Worm (Caenorhabditis elegans) whole organism, L4 larva: ENCODE results near the gene bus-4.
A peak's percentile ranks its signal among the peaks of the same experiment; 100 is the strongest.

Experiments used
- F49E8.2 ChIP-seq: sonication (generic microtip); optimal IDR thresholded peaks from 2 replicates; lab custom pipeline; 2016; ENCODE audit warnings: missing compliant biosample characterization, mild to moderate bottlenecking, missing genetic modification characterization, borderline replicate concordance
- T26A8.4 ChIP-seq: fragments of 200-800 bp; sonication (Bioruptor generic); IDR thresholded peaks from 2 replicates; pipeline ENCODE4 v1.3.6; 2022; ENCODE audit warnings: missing genetic modification characterization, missing compliant biosample characterization
- Y48G9A.11 ChIP-seq: fragments of 200-800 bp; sonication (Bioruptor generic); IDR thresholded peaks from 2 replicates; pipeline ENCODE4 v1.3.6; 2022; ENCODE audit warnings: missing genetic modification reagents, missing genetic modification characterization, missing compliant biosample characterization
- ama-1 ChIP-seq: fragments of 150-350 bp; optimal IDR thresholded peaks from 2 replicates; lab custom pipeline; 2014; ENCODE audit warnings: inconsistent platforms, mixed read lengths
- attf-4 ChIP-seq: sonication (generic microtip); optimal IDR thresholded peaks from 3 replicates; lab custom pipeline; 2017; ENCODE audit warnings: missing biosample characterization, missing genetic modification characterization
- ces-1 ChIP-seq: fragments of 150-350 bp; sonication (generic microtip); optimal IDR thresholded peaks from 4 replicates; lab custom pipeline; 2014; ENCODE audit warnings: missing biosample characterization, missing genetic modification reagents, missing genetic modification characterization
- ctbp-1 ChIP-seq: fragments of 200-800 bp; sonication (Bioruptor generic); IDR thresholded peaks from 2 replicates; pipeline ENCODE4 v1.3.6; 2022; ENCODE audit warnings: missing genetic modification reagents, missing genetic modification characterization, missing compliant biosample characterization
- daf-16 ChIP-seq, 3 experiments: sonication (generic microtip); optimal IDR thresholded peaks; 2 replicates each; lab custom pipeline; 2016 to 2017; ENCODE audit warnings: missing genetic modification characterization in 3 of 3, missing genetic modification reagents in 3 of 3, mild to moderate bottlenecking in 2 of 3, missing compliant biosample characterization in 2 of 3, missing biosample characterization in 1 of 3, moderate library complexity in 1 of 3
- daf-8 ChIP-seq: fragments of 200-800 bp; sonication (Bioruptor generic); IDR thresholded peaks from 2 replicates; pipeline ENCODE4 v1.3.6; 2022; ENCODE audit warnings: missing genetic modification characterization, missing compliant biosample characterization
- dmd-8 ChIP-seq: fragments of 200-800 bp; sonication (Bioruptor generic); IDR thresholded peaks from 2 replicates; pipeline ENCODE4 v1.3.6; 2022; ENCODE audit warnings: missing genetic modification characterization, missing compliant biosample characterization
- duxl-1 ChIP-seq: sonication (generic microtip); optimal IDR thresholded peaks from 2 replicates; lab custom pipeline; 2016; ENCODE audit warnings: mild to moderate bottlenecking, missing genetic modification characterization, moderate library complexity, missing compliant biosample characterization; ENCODE audit not compliant: poor library complexity
- dve-1 ChIP-seq: sonication (generic microtip); optimal IDR thresholded peaks from 2 replicates; lab custom pipeline; 2017; ENCODE audit warnings: antibody characterized with exemption, mild to moderate bottlenecking, missing genetic modification characterization, missing compliant biosample characterization; ENCODE audit not compliant: insufficient read depth
- egl-43 ChIP-seq: fragments of 200-800 bp; sonication (Bioruptor generic); IDR thresholded peaks from 2 replicates; pipeline ENCODE4 v1.3.6; 2022; ENCODE audit warnings: missing genetic modification reagents, missing genetic modification characterization, missing compliant biosample characterization
- gei-8 ChIP-seq: fragments of 200-800 bp; sonication (Bioruptor generic); optimal IDR thresholded peaks from 2 replicates; lab custom pipeline; 2018; ENCODE audit warnings: mild to moderate bottlenecking, missing genetic modification characterization, missing compliant biosample characterization
- hmg-1.1 ChIP-seq: fragments of 200-800 bp; sonication (Bioruptor generic); IDR thresholded peaks from 2 replicates; pipeline ENCODE4 v1.3.6; 2022; ENCODE audit warnings: missing genetic modification reagents, missing genetic modification characterization, missing compliant biosample characterization
- lin-38 ChIP-seq: fragments of 200-800 bp; sonication (Bioruptor generic); IDR thresholded peaks from 2 replicates; pipeline ENCODE4 v1.3.6; 2022; ENCODE audit warnings: missing genetic modification reagents, missing genetic modification characterization, missing compliant biosample characterization
- lsy-2 ChIP-seq, 2 experiments: fragments of 150-350 bp in 1 of 2; sonication (generic microtip) in 1 of 2; optimal IDR thresholded peaks; 2 replicates each; lab custom pipeline; 2014 to 2017; ENCODE audit warnings: missing biosample characterization in 2 of 2, missing genetic modification characterization in 2 of 2
- mdl-1 ChIP-seq, 2 experiments: fragments of 150-350 bp in 1 of 2; sonication (generic microtip) in 1 of 2; optimal IDR thresholded peaks; 2 replicates each; lab custom pipeline; 2014 to 2017; ENCODE audit warnings: missing biosample characterization in 2 of 2, missing genetic modification characterization in 2 of 2
- mep-1 ChIP-seq: fragments of 150-350 bp; sonication (generic microtip); optimal IDR thresholded peaks from 3 replicates; lab custom pipeline; 2014; ENCODE audit warnings: missing biosample characterization, missing genetic modification characterization
- mes-2 ChIP-seq: sonication (generic microtip); optimal IDR thresholded peaks from 2 replicates; lab custom pipeline; 2016; ENCODE audit warnings: missing genotype, mild to moderate bottlenecking, missing genetic modification characterization, missing compliant biosample characterization; ENCODE audit not compliant: poor library complexity, severe bottlenecking
- mxl-3 ChIP-seq: fragments of 200-800 bp; sonication (Bioruptor generic); optimal IDR thresholded peaks from 2 replicates; lab custom pipeline; 2018; ENCODE audit warnings: mild to moderate bottlenecking, missing genetic modification characterization, missing compliant biosample characterization
- nhr-102 ChIP-seq: sonication (generic microtip); optimal IDR thresholded peaks from 2 replicates; lab custom pipeline; 2016; ENCODE audit warnings: mild to moderate bottlenecking, missing genetic modification characterization, moderate library complexity, missing compliant biosample characterization
- nhr-111 ChIP-seq: fragments of 200-800 bp; sonication (Bioruptor generic); optimal IDR thresholded peaks from 2 replicates; lab custom pipeline; 2018; ENCODE audit warnings: mild to moderate bottlenecking, missing genetic modification characterization, missing compliant biosample characterization
- nhr-237 ChIP-seq: sonication (generic microtip); optimal IDR thresholded peaks from 2 replicates; lab custom pipeline; 2017; ENCODE audit warnings: missing biosample characterization, missing genetic modification characterization
- nhr-6 ChIP-seq: fragments of 150-350 bp; optimal IDR thresholded peaks from 2 replicates; lab custom pipeline; 2014; ENCODE audit warnings: missing biosample characterization, missing genetic modification characterization
- pha-4 ChIP-seq, 2 experiments: fragments of 150-350 bp in 1 of 2; fragments of 200-800 bp in 1 of 2; sonication (Bioruptor generic) in 1 of 2; IDR thresholded peaks in 1 of 2; optimal IDR thresholded peaks in 1 of 2; 2 replicates each; pipeline versions ENCODE4 v1.3.6 to Lab custom; 2014 to 2022; ENCODE audit warnings: missing genetic modification characterization in 2 of 2, missing genetic modification reagents in 2 of 2, missing biosample characterization in 1 of 2, missing compliant biosample characterization in 1 of 2
- sdz-12 ChIP-seq: fragments of 200-800 bp; sonication (Bioruptor generic); optimal IDR thresholded peaks from 2 replicates; lab custom pipeline; 2018; ENCODE audit warnings: mild to moderate bottlenecking, missing genetic modification characterization, missing compliant biosample characterization
- set-16 ChIP-seq: fragments of 200-800 bp; sonication (Bioruptor generic); IDR thresholded peaks from 2 replicates; pipeline ENCODE4 v1.3.6; 2022; ENCODE audit warnings: missing genetic modification reagents, missing genetic modification characterization, missing compliant biosample characterization
- snpc-1.2 ChIP-seq: fragments of 200-800 bp; sonication (Bioruptor generic); IDR thresholded peaks from 2 replicates; pipeline ENCODE4 v1.3.6; 2022; ENCODE audit warnings: missing genetic modification reagents, missing genetic modification characterization, missing compliant biosample characterization
- ztf-7 ChIP-seq: fragments of 150-350 bp; optimal IDR thresholded peaks from 2 replicates; lab custom pipeline; 2014; ENCODE audit warnings: missing biosample characterization, missing genetic modification characterization

Gene bus-4

DNA sequence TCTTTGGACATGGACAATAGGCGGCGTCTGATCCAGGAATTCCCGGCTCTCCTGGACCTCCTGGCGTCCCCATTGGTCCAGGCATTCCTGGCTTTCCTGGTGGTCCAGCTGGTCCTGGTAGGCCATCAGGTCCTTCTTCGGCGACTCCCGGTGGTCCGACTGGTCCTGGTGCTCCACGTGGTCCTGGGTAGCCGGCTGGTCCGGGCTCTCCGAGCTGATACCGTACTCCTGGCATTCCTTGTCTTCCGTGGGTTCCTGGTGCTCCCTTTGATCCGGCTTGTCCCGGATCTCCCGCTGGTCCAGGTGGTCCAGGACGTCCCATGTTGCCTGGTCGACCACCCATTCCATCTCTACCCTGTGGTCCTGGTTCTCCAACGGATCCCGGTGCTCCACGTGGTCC, 32.1 kb upstream of the bus-4 start (continued):
- TF ChIP-seq nhr-237 (tag; lab: Kevin White, UChicago) (no peak), ztf-7 (no peak), ces-1 (no peak), mxl-3 (GFP tag; lab: Kevin White, UChicago) (no peak), lsy-2 (tag; optimal IDR thresholded peaks at IDR 0.05; lab: Kevin White, UChicago) (no peak), sdz-12 (GFP tag; lab: Kevin White, UChicago) (no peak), F49E8.2 (tag; lab: Kevin White, UChicago) (no peak), nhr-102 (tag; lab: Kevin White, UChicago) (no peak), duxl-1 (tag; lab: Kevin White, UChicago) (no peak), mdl-1 (tag; optimal IDR thresholded peaks at IDR 0.05; lab: Kevin White, UChicago) (no peak), pha-4 (GFP tag; IDR thresholded peaks at IDR 0.05; lab: Robert Waterston, UW) (no peak), pha-4 (tag; optimal IDR thresholded peaks at IDR 0.05; lab: Kevin White, UChicago) (no peak), ama-1 (no peak)

DNA sequence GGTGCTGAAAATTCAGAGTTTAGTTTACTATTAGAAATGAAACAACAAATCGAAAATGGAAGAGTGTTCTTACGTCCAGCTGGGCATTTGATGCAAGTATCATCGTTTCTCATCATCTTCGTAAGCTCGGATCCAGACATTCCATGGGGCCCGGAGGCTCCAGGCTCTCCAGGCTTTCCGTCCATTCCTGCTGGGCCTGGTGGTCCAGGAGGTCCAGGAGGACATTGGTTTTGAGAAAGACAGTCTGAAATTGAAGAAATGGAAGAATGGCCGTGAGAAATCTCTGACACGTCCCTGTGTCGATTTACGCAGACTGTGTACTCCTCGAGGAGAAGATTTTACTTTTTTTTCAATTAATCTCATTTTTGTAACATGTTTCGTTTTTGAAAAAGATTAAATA, 31.7 kb upstream of the bus-4 start:
- TF ChIP-seq gei-8 (GFP tag; lab: Kevin White, UChicago) (no peak), T26A8.4 (GFP tag; lab: Robert Waterston, UW) (peak; percentile 53; the same call in 1 of the 2 replicates)
- TF ChIP-seq, all 104 proteins: peak for 1

- TF ChIP-seq nhr-111 (GFP tag; lab: Kevin White, UChicago), result no peak
- TF ChIP-seq nhr-6 (tag; lab: Kevin White, UChicago), result no peak
- TF ChIP-seq mep-1, result no peak
- TF ChIP-seq dmd-8 (GFP tag; lab: Robert Waterston, UW), result no peak
- no peak for TF ChIP-seq mes-2 (tag; lab: Kevin White, UChicago)
- TF ChIP-seq, all 104 proteins: peak for 0
Measured at ce11 chrIV:4657874-4658273, 30.2 kb upstream of the bus-4 start, which contains the start of gene col-111. col-111 (minus strand) TSS chrIV:4657974.

- TF ChIP-seq snpc-1.2 (GFP tag; lab: Robert Waterston, UW), result peak; percentile 26; the same call in 1 of the 2 replicates
- TF ChIP-seq lin-38 (GFP tag; lab: Robert Waterston, UW), result peak; percentile 30; the same call in 1 of the 2 replicates
- peak; percentile 49; the same call in 1 of the 2 replicates for TF ChIP-seq egl-43 (GFP tag; lab: Robert Waterston, UW)
- TF ChIP-seq Y48G9A.11 (GFP tag; lab: Robert Waterston, UW), result 0 out of 2 replicates have a peak, but pooled peaks have one; percentile 22
- peak; percentile 81 for TF ChIP-seq set-16 (GFP tag; lab: Robert Waterston, UW)
Measured at ce11 chrIV:4658702-4659101, 29.4 kb upstream of the bus-4 start.

DNA sequence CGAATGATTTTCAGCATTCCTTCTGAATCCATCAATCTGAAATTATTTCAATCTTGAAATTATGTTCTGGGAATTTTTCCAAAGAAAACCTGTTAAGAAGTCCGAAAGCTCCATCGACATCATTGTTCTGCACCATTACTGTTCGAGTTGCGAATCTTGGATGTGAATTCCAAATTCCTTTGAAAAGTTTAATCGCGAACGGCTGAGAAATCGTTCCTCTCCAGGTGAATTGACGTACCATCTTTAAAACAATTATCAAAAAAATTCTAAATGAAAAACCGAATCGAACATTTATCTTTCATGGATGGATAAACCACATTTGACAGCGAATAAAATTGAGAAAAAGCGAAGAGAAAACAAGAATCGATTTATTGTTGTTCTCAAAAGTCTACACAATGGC, 28.8 kb upstream of the bus-4 start, which contains the start of gene mrps-21:
Gene mrps-21 (minus strand): TSS at position 241 of the 400 bp plus-strand sequence.
- TF ChIP-seq F49E8.2 (tag; lab: Kevin White, UChicago) (peak; percentile 10), daf-16 (GFP tag; optimal IDR thresholded peaks at IDR 0.05; lab: Kevin White, UChicago) (no peak), daf-16 (tag; optimal IDR thresholded peaks at IDR 0.05; lab: Kevin White, UChicago) (peak; percentile 9), attf-4 (tag; lab: Kevin White, UChicago) (no peak), ama-1 (peak; percentile 77), daf-8 (GFP tag; lab: Robert Waterston, UW) (no peak), dve-1 (tag; lab: Kevin White, UChicago) (peak; percentile 19), hmg-1.1 (no peak), ctbp-1 (GFP tag; lab: Robert Waterston, UW) (no peak)
- TF ChIP-seq, all 104 proteins: peak for 4
